Fruit fly (Drosophila melanogaster): ENCODE results near the gene salt.

Gene salt

DNA sequence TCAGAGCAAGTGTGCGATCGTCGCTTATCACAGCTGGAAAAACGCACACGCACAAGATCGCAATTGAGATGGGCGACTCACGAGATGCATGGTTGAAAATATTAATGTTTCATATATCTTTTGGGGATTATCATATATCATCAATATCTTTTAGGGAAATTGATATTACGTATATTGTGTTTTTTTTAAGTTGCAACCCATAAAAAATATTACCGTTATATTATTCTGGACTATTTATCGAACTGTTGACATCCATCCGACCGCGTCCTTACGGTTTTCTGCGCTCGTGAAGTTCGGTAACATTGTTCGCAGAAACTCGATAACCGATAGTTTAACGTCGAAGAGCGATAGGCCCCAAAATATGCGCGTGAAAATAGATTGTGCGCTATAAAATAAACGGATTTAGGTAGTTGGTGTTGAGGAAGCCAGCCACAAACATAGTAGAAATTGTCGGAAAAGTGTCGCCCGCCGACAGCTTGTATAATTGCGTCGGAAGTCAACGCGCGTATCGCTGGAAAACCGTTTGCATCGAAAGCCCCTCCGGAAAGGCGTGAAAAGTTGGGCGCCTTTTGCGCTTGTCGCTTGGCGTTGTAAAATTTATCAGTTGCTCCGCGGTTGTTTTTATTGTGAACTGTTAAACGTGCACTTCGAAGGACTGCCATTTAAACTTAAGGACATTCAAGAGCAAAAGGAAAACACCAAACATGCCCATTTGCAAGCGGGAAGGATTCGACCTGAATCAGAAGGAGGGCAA lies 39.3 kb upstream of the salt start, which contains the start of the genes Mccc1 and Acf (continued):
- TF ChIP-seq Dbx (GFP tag; IDR thresholded peaks at IDR 0.05) (0 out of 3 replicates have a peak, but pooled peaks have one; percentile 16), jumu (GFP tag; optimal IDR thresholded peaks at IDR 0.05) (peak; percentile 31), HmgD (GFP tag; optimal IDR thresholded peaks at IDR 0.05) (no peak), Antp (GFP tag; optimal IDR thresholded peaks at IDR 0.05) (peak; percentile 37), CG12155 (GFP tag; optimal IDR thresholded peaks at IDR 0.05) (peak; percentile 37), lov (optimal IDR thresholded peaks at IDR 0.05) (no peak), lov (GFP tag; IDR thresholded peaks at IDR 0.05) (no peak), ewg (GFP tag; optimal IDR thresholded peaks at IDR 0.05) (peak; percentile 44), ind (GFP tag; optimal IDR thresholded peaks at IDR 0.05) (peak; percentile 10), CkIIα-i1 (GFP tag; IDR thresholded peaks at IDR 0.05) (no peak), Opbp (GFP tag; IDR thresholded peaks at IDR 0.05; ENCODE audit: partially characterized antibody) (peak; percentile 62; the same call in 2 of the 3 replicates), dan (GFP tag; IDR thresholded peaks at IDR 0.05) (no peak), CrebB (tag; optimal IDR thresholded peaks at IDR 0.05) (no peak), ATbp (GFP tag; optimal IDR thresholded peaks at IDR 0.05) (no peak), sisA (GFP tag; IDR thresholded peaks at IDR 0.05) (peak; percentile 20; the same call in 1 of the 2 replicates), ase (GFP tag; IDR thresholded peaks at IDR 0.05) (no peak), CG15514 (GFP tag; optimal IDR thresholded peaks at IDR 0.05) (peak; percentile 89), trem (tag; optimal IDR thresholded peaks at IDR 0.05) (peak; percentile 54), CG1603 (tag; optimal IDR thresholded peaks at IDR 0.05) (peak; percentile 52)

DNA sequence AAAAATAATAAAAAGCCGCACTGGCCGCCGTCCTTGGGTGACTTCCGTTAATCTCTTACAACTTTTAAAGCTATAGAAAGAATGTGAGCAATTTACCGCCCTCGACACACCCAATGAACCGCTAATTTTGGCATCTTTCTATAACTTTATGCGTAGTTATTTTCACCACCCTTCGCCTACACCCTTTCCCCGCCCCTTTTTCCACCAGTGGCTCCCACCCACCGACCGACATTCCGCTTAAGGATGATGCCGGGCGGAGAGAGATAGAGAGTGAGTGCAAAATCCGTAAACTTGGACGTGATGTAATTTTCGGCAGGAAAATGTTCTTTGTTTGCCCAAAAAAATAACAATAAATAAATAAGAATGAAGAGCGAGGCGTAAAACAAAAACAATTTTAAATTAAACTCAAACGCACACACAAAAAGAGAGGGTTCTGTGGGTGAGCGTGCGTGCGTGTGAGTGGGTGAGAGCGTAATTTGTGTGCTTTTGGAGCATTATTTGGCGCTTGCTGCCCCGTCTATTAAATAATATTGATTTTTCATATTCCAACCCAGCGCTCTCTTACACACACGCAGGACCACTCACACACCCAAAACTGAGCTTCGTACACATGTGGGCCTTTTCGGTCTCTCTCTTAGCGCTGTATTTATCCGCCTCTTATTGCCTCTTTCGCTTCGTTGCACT lies 23.1 kb upstream of the salt start:
- TF ChIP-seq z (GFP tag; IDR thresholded peaks at IDR 0.05) (peak; percentile 85), CG12299 (tag; optimal IDR thresholded peaks at IDR 0.05) (peak; percentile 20), BtbVII (GFP tag; optimal IDR thresholded peaks at IDR 0.05) (no peak), onecut (GFP tag; IDR thresholded peaks at IDR 0.05) (peak; percentile 99), CG34376 (GFP tag; optimal IDR thresholded peaks at IDR 0.05) (peak; percentile 38), hkb (optimal IDR thresholded peaks at IDR 0.05) (no peak), hkb (GFP tag; IDR thresholded peaks at IDR 0.05) (peak; percentile 11; the same call in 1 of the 2 replicates), CG13287 (GFP tag; IDR thresholded peaks at IDR 0.05; ENCODE audit: partially characterized antibody) (peak; percentile 33; the same call in 1 of the 2 replicates), dati (GFP tag; IDR thresholded peaks at IDR 0.05) (no peak), chinmo (GFP tag; IDR thresholded peaks at IDR 0.05; ENCODE audit: partially characterized antibody) (peak; percentile 83; the same call in 1 of the 4 replicates), CG15514 (GFP tag; optimal IDR thresholded peaks at IDR 0.05) (peak; percentile 16), CG6854 (GFP tag; optimal IDR thresholded peaks at IDR 0.05) (peak; percentile 33), CG6765 (GFP tag; optimal IDR thresholded peaks at IDR 0.05) (peak; percentile 21), exex (tag; optimal IDR thresholded peaks at IDR 0.05) (peak; percentile 45), h (optimal IDR thresholded peaks at IDR 0.05) (no peak), vvl (GFP tag; IDR thresholded peaks at IDR 0.05) (no peak), Trl (optimal IDR thresholded peaks at IDR 0.05) (peak; percentile 70 to 95), Trl (GFP tag; optimal IDR thresholded peaks at IDR 0.05) (no peak), repo (GFP tag; optimal IDR thresholded peaks at IDR 0.05) (no peak), CG6813 (GFP tag; optimal IDR thresholded peaks at IDR 0.05) (peak; percentile 12), CG1233 (GFP tag; optimal IDR thresholded peaks at IDR 0.05) (peak; percentile 21), CG8388 (GFP tag; optimal IDR thresholded peaks at IDR 0.05) (no peak), MTF-1 (GFP tag; optimal IDR thresholded peaks at IDR 0.05; ENCODE audit: borderline replicate concordance) (no peak), Fer1 (GFP tag; optimal IDR thresholded peaks at IDR 0.05) (peak; percentile 61), crol (GFP tag; IDR thresholded peaks at IDR 0.05) (peak; percentile 60), CG11695 (GFP tag; IDR thresholded peaks at IDR 0.05) (0 out of 3 replicates have a peak, but pooled peaks have one; percentile 6), CG18599 (GFP tag; optimal IDR thresholded peaks at IDR 0.05) (peak; percentile 9), cg (GFP tag; optimal IDR thresholded peaks at IDR 0.05) (peak; percentile 79), Med (GFP tag) (peak; percentile 83), MBD-R2 (GFP tag; IDR thresholded peaks at IDR 0.05) (peak; percentile 49; the same call in 1 of the 2 replicates)

Measured in whole organism, embryonic.